Fruit fly (Drosophila melanogaster) Kc167 (cell line): ENCODE results near the gene Spn28Dc.

ENCODE experiments used
- Myc ChIP-seq: fragments of >200 bp; optimal IDR thresholded peaks from 2 replicates; lab custom pipeline; 2017; ENCODE audit warnings: missing external identifiers
- Sin3A ChIP-seq: fragments of >200 bp; optimal IDR thresholded peaks from 2 replicates; lab custom pipeline; 2018; ENCODE audit warnings: missing external identifiers
- h ChIP-seq: fragments of >200 bp; optimal IDR thresholded peaks from 3 replicates; lab custom pipeline; 2018; ENCODE audit warnings: missing external identifiers
- insv ChIP-seq: fragments of >200 bp; optimal IDR thresholded peaks from 3 replicates; lab custom pipeline; 2018; ENCODE audit warnings: missing external identifiers
- psq ChIP-seq: fragments of >200 bp; optimal IDR thresholded peaks from 2 replicates; lab custom pipeline; 2017; ENCODE audit warnings: missing external identifiers
- ttk ChIP-seq: sonication (Bioruptor generic); optimal IDR thresholded peaks from 2 replicates; lab custom pipeline; 2017; ENCODE audit warnings: missing external identifiers

Gene Spn28Dc

dm6 chr2L:7997290-7998079, 9.5 kb downstream of the Spn28Dc start:
- TF ChIP-seq Sin3A (no peak), h (lab: Kevin White, UChicago) (no peak), psq (lab: Kevin White, UChicago) (no peak), ttk (no peak), insv (lab: Kevin White, UChicago) (no peak), Myc (lab: Kevin White, UChicago) (no peak)

- TF ChIP-seq insv (lab: Kevin White, UChicago) (no peak), Myc (lab: Kevin White, UChicago) (no peak), Sin3A (no peak), h (lab: Kevin White, UChicago) (no peak), ttk (no peak), psq (lab: Kevin White, UChicago) (no peak)
These were observed 12.8 kb downstream of the Spn28Dc start, which contains the start of gene pes for dm6 chr2L:7993984-7994854. Gene pes, minus strand, starts transcription at chr2L:7994184.

dm6 chr2L:7993062-7993685, 13.8 kb downstream of the Spn28Dc start:
- no peak for TF ChIP-seq insv (lab: Kevin White, UChicago)

dm6 chr2L:7992654-7993053, 14.4 kb downstream of the Spn28Dc start:
- TF ChIP-seq ttk (no peak), h (lab: Kevin White, UChicago) (no peak), Myc (lab: Kevin White, UChicago) (no peak), psq (lab: Kevin White, UChicago) (no peak), insv (lab: Kevin White, UChicago) (no peak), Sin3A (no peak)

dm6 chr2L:7991951-7992350, 15.1 kb downstream of the Spn28Dc start:
- TF ChIP-seq Sin3A (no peak), insv (lab: Kevin White, UChicago) (no peak), h (lab: Kevin White, UChicago) (no peak), Myc (lab: Kevin White, UChicago) (no peak), ttk (no peak), psq (lab: Kevin White, UChicago) (no peak)

DNA sequence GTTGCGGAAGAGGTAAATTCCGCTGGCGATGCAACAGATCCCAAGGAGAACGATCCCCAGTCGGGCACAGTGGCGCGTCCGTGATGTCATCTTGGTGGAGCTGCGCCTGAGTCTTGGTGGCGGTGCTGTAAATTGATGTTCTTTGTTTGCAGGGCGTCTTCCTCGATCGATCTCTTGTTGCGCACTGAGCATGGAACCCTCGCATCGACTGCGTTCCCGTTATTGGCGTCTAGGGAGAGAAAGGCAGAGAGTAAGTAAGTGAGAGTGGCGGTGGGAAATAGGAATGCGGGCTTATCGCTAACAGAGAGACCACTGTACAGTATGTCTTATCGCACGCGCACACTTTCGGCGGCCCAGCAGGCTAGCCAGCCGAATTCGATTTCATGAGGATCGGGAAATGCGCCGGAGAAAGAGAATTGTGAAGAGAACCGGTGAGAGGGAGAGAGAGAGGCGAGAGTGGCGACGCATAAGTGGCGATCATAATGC, 15.6 kb downstream of the Spn28Dc start:
- no peak for TF ChIP-seq h (lab: Kevin White, UChicago)
- TF ChIP-seq Sin3A: no peak
- TF ChIP-seq Myc (lab: Kevin White, UChicago): no peak
- no peak for TF ChIP-seq psq (lab: Kevin White, UChicago)
- no peak for TF ChIP-seq insv (lab: Kevin White, UChicago)
- TF ChIP-seq ttk: no peak

dm6 chr2L:7990720-7991119, 16.3 kb downstream of the Spn28Dc start:
- TF ChIP-seq psq (lab: Kevin White, UChicago) (no peak), insv (lab: Kevin White, UChicago) (no peak), Sin3A (no peak), Myc (lab: Kevin White, UChicago) (no peak), h (lab: Kevin White, UChicago) (no peak), ttk (no peak)

DNA sequence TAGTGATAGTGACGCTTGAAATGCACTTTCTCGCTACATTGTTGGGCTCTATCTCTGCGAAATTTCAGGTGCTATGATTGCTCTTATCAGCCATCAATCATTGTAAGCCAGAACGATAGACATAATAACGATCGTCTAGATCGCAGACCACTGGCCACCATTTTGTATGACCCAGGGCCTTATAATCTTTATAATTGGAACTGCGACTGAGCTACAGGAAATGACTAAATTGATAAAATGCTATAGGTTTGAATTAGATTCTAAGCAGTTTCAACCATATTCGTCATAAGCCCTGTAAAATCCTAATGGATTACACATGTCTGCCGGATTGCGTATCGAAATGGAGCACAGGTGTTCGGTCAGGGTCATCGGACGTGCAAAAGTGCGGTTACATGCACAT, 17.1 kb downstream of the Spn28Dc start:
- no peak for TF ChIP-seq insv (lab: Kevin White, UChicago)
- TF ChIP-seq Myc (lab: Kevin White, UChicago): no peak
- no peak for TF ChIP-seq ttk
- TF ChIP-seq h (lab: Kevin White, UChicago): no peak
- TF ChIP-seq Sin3A: no peak
- no peak for TF ChIP-seq psq (lab: Kevin White, UChicago)

DNA sequence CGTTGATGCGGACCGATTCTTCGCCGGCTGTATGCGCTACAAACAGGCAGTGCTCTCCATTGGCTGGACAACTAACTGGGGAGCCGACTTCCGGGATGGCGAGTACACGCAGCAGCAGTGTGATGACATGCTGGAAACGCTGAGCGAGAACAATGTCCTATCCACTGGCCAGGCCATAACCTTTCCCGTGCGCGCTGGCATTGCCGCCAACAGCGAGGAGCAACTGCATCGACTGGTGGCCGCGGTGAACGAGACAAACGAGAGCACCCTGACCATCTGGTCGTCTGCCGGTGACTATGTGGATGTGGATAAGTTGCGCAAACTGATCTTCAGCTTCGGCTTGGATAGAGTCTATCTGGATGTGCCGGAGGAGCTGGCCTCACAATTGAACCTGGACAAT, 20.8 kb downstream of the Spn28Dc start:
- TF ChIP-seq Sin3A (no peak), insv (lab: Kevin White, UChicago) (no peak), h (lab: Kevin White, UChicago) (no peak), ttk (no peak), psq (lab: Kevin White, UChicago) (no peak), Myc (lab: Kevin White, UChicago) (no peak)

dm6 chr2L:7984889-7985514, 22.0 kb downstream of the Spn28Dc start:
- TF ChIP-seq psq (lab: Kevin White, UChicago) (no peak), insv (lab: Kevin White, UChicago) (no peak), Myc (lab: Kevin White, UChicago) (no peak), h (lab: Kevin White, UChicago) (no peak), Sin3A (no peak), ttk (no peak)

DNA sequence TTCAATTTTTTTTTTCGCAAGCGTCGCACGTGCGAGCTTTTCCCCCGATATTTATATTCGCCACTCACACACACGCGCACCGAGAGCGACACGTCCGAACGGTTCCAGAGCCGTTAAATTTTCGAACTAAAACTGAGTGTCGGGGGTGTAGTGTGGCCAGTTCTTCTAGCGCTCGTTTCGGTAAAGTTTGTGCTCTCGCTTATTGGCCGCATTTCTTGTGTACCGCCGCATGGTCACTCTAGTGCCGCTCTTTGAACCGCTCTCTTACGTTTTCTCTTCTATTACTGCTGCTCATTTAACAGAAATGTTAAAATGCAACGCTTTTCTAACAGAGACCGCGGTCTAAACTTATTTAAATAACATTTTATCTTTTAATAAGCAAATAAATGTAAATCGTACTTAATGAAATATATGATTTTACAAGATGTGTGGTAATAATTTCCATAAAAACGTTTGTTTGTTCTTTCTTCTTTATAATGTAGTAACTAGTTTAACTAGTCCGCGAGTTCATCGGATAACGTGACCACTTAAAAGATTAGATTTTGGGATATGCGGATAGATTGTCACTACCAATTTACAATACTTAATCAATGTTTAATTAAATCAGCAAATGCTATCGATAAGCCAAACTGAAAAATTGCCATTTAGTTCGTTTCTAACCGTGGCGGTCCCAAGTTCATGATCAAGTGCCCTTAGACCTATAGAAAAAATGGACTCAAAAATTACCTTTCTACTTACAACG, 22.8 kb downstream of the Spn28Dc start, which contains the start of gene Snoo:
Gene Snoo, minus strand, starts transcription at position 138 of the 742 bp plus-strand sequence.
- TF ChIP-seq ttk: no peak
- no peak for TF ChIP-seq h (lab: Kevin White, UChicago)
- TF ChIP-seq psq (lab: Kevin White, UChicago): no peak
- no peak for TF ChIP-seq insv (lab: Kevin White, UChicago)
- TF ChIP-seq Sin3A: no peak
- TF ChIP-seq Myc (lab: Kevin White, UChicago): no peak
